Worm (Caenorhabditis elegans) whole organism, L4 larva: ENCODE measurements around the gene jmjd-3.1.

Experiments
- D1046.2 ChIP-seq: fragments of 200-800 bp; sonication (Bioruptor generic); IDR thresholded peaks from 2 replicates; pipeline ENCODE4 v1.3.6; 2022; ENCODE audit warnings: missing genetic modification characterization, missing compliant biosample characterization
- F10B5.3 ChIP-seq: sonication (generic microtip); optimal IDR thresholded peaks from 2 replicates; lab custom pipeline; 2016; ENCODE audit warnings: mild to moderate bottlenecking, missing genetic modification characterization, missing compliant biosample characterization
- F49E8.2 ChIP-seq: sonication (generic microtip); optimal IDR thresholded peaks from 2 replicates; lab custom pipeline; 2016; ENCODE audit warnings: missing compliant biosample characterization, mild to moderate bottlenecking, missing genetic modification characterization, borderline replicate concordance
- T20F7.1 ChIP-seq: fragments of 200-800 bp; sonication (Bioruptor generic); optimal IDR thresholded peaks from 2 replicates; lab custom pipeline; 2018; ENCODE audit warnings: mild to moderate bottlenecking, missing genetic modification characterization, missing compliant biosample characterization
- Y5F2A.4 ChIP-seq: fragments of 200-800 bp; sonication (Bioruptor generic); optimal IDR thresholded peaks from 2 replicates; lab custom pipeline; 2018; ENCODE audit warnings: mild to moderate bottlenecking, missing genetic modification characterization, missing compliant biosample characterization
- ZK337.2 ChIP-seq: fragments of 200-800 bp; sonication (Bioruptor generic); IDR thresholded peaks from 2 replicates; pipeline ENCODE4 v1.3.6; 2022; ENCODE audit warnings: missing genetic modification reagents, missing genetic modification characterization, missing compliant biosample characterization
- aly-2 ChIP-seq: sonication (generic microtip); optimal IDR thresholded peaks from 2 replicates; lab custom pipeline; 2018; ENCODE audit warnings: missing biosample characterization, missing genetic modification characterization
- ama-1 ChIP-seq: fragments of 150-350 bp; optimal IDR thresholded peaks from 2 replicates; lab custom pipeline; 2014; ENCODE audit warnings: inconsistent platforms, mixed read lengths
- attf-4 ChIP-seq: sonication (generic microtip); optimal IDR thresholded peaks from 3 replicates; lab custom pipeline; 2017; ENCODE audit warnings: missing biosample characterization, missing genetic modification characterization
- ceh-20 ChIP-seq: fragments of 200-800 bp; sonication (Bioruptor generic); IDR thresholded peaks from 2 replicates; pipeline ENCODE4 v1.3.6; 2022; ENCODE audit warnings: missing genetic modification reagents, missing genetic modification characterization, missing compliant biosample characterization
- ceh-28 ChIP-seq: fragments of 150-350 bp; optimal IDR thresholded peaks from 2 replicates; lab custom pipeline; 2014; ENCODE audit warnings: missing biosample characterization, missing genetic modification reagents, missing genetic modification characterization
- ceh-32 ChIP-seq: sonication (generic microtip); optimal IDR thresholded peaks from 2 replicates; lab custom pipeline; 2016; ENCODE audit warnings: mild to moderate bottlenecking, missing genetic modification characterization, missing compliant biosample characterization; ENCODE audit not compliant: poor library complexity
- ceh-82 ChIP-seq: sonication (generic microtip); optimal IDR thresholded peaks from 2 replicates; lab custom pipeline; 2017; ENCODE audit warnings: missing biosample characterization, missing genetic modification characterization
- ces-1 ChIP-seq: fragments of 150-350 bp; sonication (generic microtip); optimal IDR thresholded peaks from 4 replicates; lab custom pipeline; 2014; ENCODE audit warnings: missing biosample characterization, missing genetic modification reagents, missing genetic modification characterization
- cey-2 ChIP-seq: sonication (generic microtip); optimal IDR thresholded peaks from 3 replicates; lab custom pipeline; 2017; ENCODE audit warnings: missing genetic modification characterization, mild to moderate bottlenecking, missing compliant biosample characterization, antibody characterized with exemption, borderline replicate concordance; ENCODE audit not compliant: insufficient read depth
- ctbp-1 ChIP-seq: fragments of 200-800 bp; sonication (Bioruptor generic); IDR thresholded peaks from 2 replicates; pipeline ENCODE4 v1.3.6; 2022; ENCODE audit warnings: missing genetic modification reagents, missing genetic modification characterization, missing compliant biosample characterization
- dmd-6 ChIP-seq: fragments of 200-800 bp; sonication (Bioruptor generic); IDR thresholded peaks from 2 replicates; pipeline ENCODE4 v1.3.6; 2022; ENCODE audit warnings: missing genetic modification reagents, missing genetic modification characterization, missing compliant biosample characterization
- dve-1 ChIP-seq: sonication (generic microtip); optimal IDR thresholded peaks from 2 replicates; lab custom pipeline; 2017; ENCODE audit warnings: antibody characterized with exemption, mild to moderate bottlenecking, missing genetic modification characterization, missing compliant biosample characterization; ENCODE audit not compliant: insufficient read depth
- egl-27 ChIP-seq: sonication (generic microtip); optimal IDR thresholded peaks from 3 replicates; lab custom pipeline; 2017; ENCODE audit warnings: missing biosample characterization, missing genetic modification reagents, missing genetic modification characterization
- egl-43 ChIP-seq: fragments of 200-800 bp; sonication (Bioruptor generic); IDR thresholded peaks from 2 replicates; pipeline ENCODE4 v1.3.6; 2022; ENCODE audit warnings: missing genetic modification reagents, missing genetic modification characterization, missing compliant biosample characterization
- hif-1 ChIP-seq, 2 experiments: sonication (generic microtip); optimal IDR thresholded peaks; 2 replicates each; lab custom pipeline; 2016 to 2017; ENCODE audit warnings: missing compliant biosample characterization in 2 of 2, missing genetic modification characterization in 2 of 2, missing genetic modification reagents in 2 of 2, missing genotype in 2 of 2, mild to moderate bottlenecking in 1 of 2
- hlh-11 ChIP-seq: fragments of 200-800 bp; sonication (Bioruptor generic); optimal IDR thresholded peaks from 2 replicates; lab custom pipeline; 2018; ENCODE audit warnings: mild to moderate bottlenecking, missing genetic modification characterization, missing compliant biosample characterization
- hlh-30 ChIP-seq: sonication (generic microtip); optimal IDR thresholded peaks from 2 replicates; lab custom pipeline; 2017; ENCODE audit warnings: antibody characterized with exemption, mild to moderate bottlenecking, missing genetic modification characterization, missing compliant biosample characterization; ENCODE audit not compliant: insufficient read depth
- hmg-1.1 ChIP-seq: fragments of 200-800 bp; sonication (Bioruptor generic); IDR thresholded peaks from 2 replicates; pipeline ENCODE4 v1.3.6; 2022; ENCODE audit warnings: missing genetic modification reagents, missing genetic modification characterization, missing compliant biosample characterization
- jun-1 ChIP-seq: fragments of 150-350 bp; optimal IDR thresholded peaks from 2 replicates; lab custom pipeline; 2014; ENCODE audit warnings: missing biosample characterization, missing genetic modification reagents, missing genetic modification characterization
- lim-7 ChIP-seq: fragments of 200-800 bp; sonication (Bioruptor generic); IDR thresholded peaks from 2 replicates; pipeline ENCODE4 v1.3.6; 2022; ENCODE audit warnings: missing genetic modification characterization, missing compliant biosample characterization
- lin-1 ChIP-seq: fragments of 200-800 bp; sonication (Bioruptor generic); IDR thresholded peaks from 2 replicates; pipeline ENCODE4 v1.3.6; 2022; ENCODE audit warnings: missing genetic modification reagents, missing genetic modification characterization, missing compliant biosample characterization
- lin-13 ChIP-seq: fragments of 150-350 bp; optimal IDR thresholded peaks from 2 replicates; lab custom pipeline; 2014; ENCODE audit warnings: missing biosample characterization, missing genetic modification reagents, missing genetic modification characterization
- lin-38 ChIP-seq: fragments of 200-800 bp; sonication (Bioruptor generic); IDR thresholded peaks from 2 replicates; pipeline ENCODE4 v1.3.6; 2022; ENCODE audit warnings: missing genetic modification reagents, missing genetic modification characterization, missing compliant biosample characterization
- lir-3 ChIP-seq: sonication (generic microtip); optimal IDR thresholded peaks from 2 replicates; lab custom pipeline; 2016; ENCODE audit warnings: mild to moderate bottlenecking, missing genetic modification characterization, missing compliant biosample characterization
- madf-5 ChIP-seq, 2 experiments: fragments of 200-800 bp; sonication (Bioruptor generic); IDR thresholded peaks; 2 replicates each; pipeline ENCODE4 v1.3.6; 2022; ENCODE audit warnings: missing compliant biosample characterization in 2 of 2, missing genetic modification characterization in 2 of 2
- mdt-29 ChIP-seq: fragments of 200-800 bp; sonication (Bioruptor generic); IDR thresholded peaks from 2 replicates; pipeline ENCODE4 v1.3.6; 2022; ENCODE audit warnings: missing genetic modification reagents, missing genetic modification characterization, missing compliant biosample characterization
- mes-2 ChIP-seq: sonication (generic microtip); optimal IDR thresholded peaks from 2 replicates; lab custom pipeline; 2016; ENCODE audit warnings: missing genotype, mild to moderate bottlenecking, missing genetic modification characterization, missing compliant biosample characterization; ENCODE audit not compliant: poor library complexity, severe bottlenecking
- mxl-3 ChIP-seq: fragments of 200-800 bp; sonication (Bioruptor generic); optimal IDR thresholded peaks from 2 replicates; lab custom pipeline; 2018; ENCODE audit warnings: mild to moderate bottlenecking, missing genetic modification characterization, missing compliant biosample characterization
- nhr-11 ChIP-seq: fragments of 150-350 bp; optimal IDR thresholded peaks from 2 replicates; lab custom pipeline; 2014; ENCODE audit warnings: missing biosample characterization, missing genetic modification characterization
- nhr-111 ChIP-seq: fragments of 200-800 bp; sonication (Bioruptor generic); optimal IDR thresholded peaks from 2 replicates; lab custom pipeline; 2018; ENCODE audit warnings: mild to moderate bottlenecking, missing genetic modification characterization, missing compliant biosample characterization
- nhr-237 ChIP-seq: sonication (generic microtip); optimal IDR thresholded peaks from 2 replicates; lab custom pipeline; 2017; ENCODE audit warnings: missing biosample characterization, missing genetic modification characterization
- nhr-25 ChIP-seq: sonication (generic microtip); optimal IDR thresholded peaks from 2 replicates; lab custom pipeline; 2017; ENCODE audit warnings: missing genetic modification characterization, mild to moderate bottlenecking, missing compliant biosample characterization, antibody characterized with exemption, moderate library complexity, borderline replicate concordance; ENCODE audit not compliant: insufficient read depth
- nhr-28 ChIP-seq: fragments of 150-350 bp; optimal IDR thresholded peaks from 2 replicates; lab custom pipeline; 2014; ENCODE audit warnings: missing biosample characterization, missing genetic modification characterization
- nhr-41 ChIP-seq: fragments of 200-800 bp; sonication (Bioruptor generic); IDR thresholded peaks from 2 replicates; pipeline ENCODE4 v1.3.6; 2022; ENCODE audit warnings: missing genetic modification reagents, missing genetic modification characterization, missing compliant biosample characterization
- nhr-76 ChIP-seq: fragments of 150-350 bp; optimal IDR thresholded peaks from 2 replicates; lab custom pipeline; 2014; ENCODE audit warnings: missing biosample characterization, missing genetic modification characterization
- rbr-2 ChIP-seq: sonication (generic microtip); optimal IDR thresholded peaks from 2 replicates; lab custom pipeline; 2016; ENCODE audit warnings: missing genotype, missing genetic modification characterization, missing compliant biosample characterization
- skn-1 ChIP-seq: fragments of 150-350 bp; optimal IDR thresholded peaks from 2 replicates; lab custom pipeline; 2014; ENCODE audit warnings: missing biosample characterization, missing genetic modification characterization
- spr-1 ChIP-seq: sonication (generic microtip); optimal IDR thresholded peaks from 2 replicates; lab custom pipeline; 2016; ENCODE audit warnings: mild to moderate bottlenecking, missing genetic modification characterization, missing compliant biosample characterization
- spr-3 ChIP-seq: fragments of 200-800 bp; sonication (Bioruptor generic); optimal IDR thresholded peaks from 2 replicates; lab custom pipeline; 2018; ENCODE audit warnings: mild to moderate bottlenecking, missing genetic modification characterization, missing compliant biosample characterization
- unc-62 ChIP-seq, 3 experiments: fragments of 150-350 bp in 1 of 3; sonication (generic microtip); optimal IDR thresholded peaks in 2 of 3; peaks in 1 of 3; 1 replicate in 1 of 3; 2 replicates in 2 of 3; lab custom pipeline; 2014 to 2017; ENCODE audit warnings: missing biosample characterization in 3 of 3, missing genetic modification characterization in 3 of 3, missing genetic modification reagents in 3 of 3, missing genotype in 1 of 3
- vab-7 ChIP-seq: fragments of 200-800 bp; sonication (Bioruptor generic); IDR thresholded peaks from 2 replicates; pipeline ENCODE4 v1.3.6; 2022; ENCODE audit warnings: missing genetic modification reagents, missing genetic modification characterization, missing compliant biosample characterization
- zag-1 ChIP-seq: fragments of 150-350 bp; optimal IDR thresholded peaks from 2 replicates; lab custom pipeline; 2014; ENCODE audit warnings: missing biosample characterization, missing genetic modification characterization
- zfp-2 ChIP-seq: sonication (generic microtip); optimal IDR thresholded peaks from 2 replicates; lab custom pipeline; 2016; ENCODE audit warnings: mild to moderate bottlenecking, missing genetic modification characterization, missing compliant biosample characterization
- zip-2 ChIP-seq: fragments of 150-350 bp; optimal IDR thresholded peaks from 2 replicates; lab custom pipeline; 2014; ENCODE audit warnings: missing biosample characterization, missing genetic modification characterization

Gene jmjd-3.1

DNA sequence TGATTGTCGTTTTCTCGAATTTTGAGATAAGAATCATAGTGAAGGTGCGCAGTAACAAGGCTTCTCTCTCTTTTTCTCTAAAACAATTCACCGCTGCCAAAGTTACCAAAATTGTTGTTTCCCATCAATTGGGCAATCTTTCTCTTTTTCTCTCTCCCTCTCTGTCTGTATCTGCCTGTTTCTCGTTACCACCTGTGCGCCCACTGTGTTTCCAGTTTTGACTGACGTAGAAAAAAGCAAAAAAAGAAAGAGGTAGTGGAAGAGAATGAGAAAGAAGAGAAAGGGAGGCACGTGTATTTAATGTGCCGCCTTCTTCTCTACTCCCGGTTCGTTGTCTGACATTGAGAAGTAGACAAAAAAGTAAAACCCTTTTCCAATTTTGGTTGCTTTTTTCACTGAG is 20.7 kb upstream of the jmjd-3.1 start:
- TF ChIP-seq nhr-237 (tag; lab: Kevin White, UChicago) (no peak), ceh-28 (tag; lab: Kevin White, UChicago) (no peak), spr-3 (GFP tag; lab: Kevin White, UChicago) (no peak), ZK337.2 (GFP tag; lab: Robert Waterston, UW) (no peak), egl-27 (tag; lab: Kevin White, UChicago) (no peak), vab-7 (GFP tag; lab: Robert Waterston, UW) (no peak), dmd-6 (GFP tag; lab: Robert Waterston, UW) (peak; percentile 90), lin-1 (GFP tag; lab: Robert Waterston, UW) (0 out of 2 replicates have a peak, but pooled peaks have one; percentile 18), egl-43 (GFP tag; lab: Robert Waterston, UW) (no peak), nhr-41 (no peak), F49E8.2 (tag; lab: Kevin White, UChicago) (no peak), cey-2 (tag; lab: Kevin White, UChicago) (peak; percentile 65), F10B5.3 (no peak), zip-2 (no peak), T20F7.1 (GFP tag; lab: Kevin White, UChicago) (peak; percentile 36), nhr-11 (peak; percentile 33), mes-2 (tag; lab: Kevin White, UChicago) (peak; percentile 57), nhr-28 (tag; lab: Kevin White, UChicago) (peak; percentile 92), skn-1 (tag; lab: Kevin White, UChicago) (no peak), ceh-20 (GFP tag; lab: Robert Waterston, UW) (0 out of 2 replicates have a peak, but pooled peaks have one; percentile 31), attf-4 (tag; lab: Kevin White, UChicago) (no peak), unc-62 (GFP tag; optimal IDR thresholded peaks at IDR 0.05 in 1 of 2; lab: Kevin White, UChicago) (no peak), unc-62 (tag; optimal IDR thresholded peaks at IDR 0.05; lab: Kevin White, UChicago) (no peak), hmg-1.1 (peak; percentile 47; the same call in 1 of the 2 replicates), Y5F2A.4 (GFP tag; lab: Kevin White, UChicago) (no peak), lir-3 (no peak), hlh-11 (peak; percentile 94), zag-1 (tag; lab: Kevin White, UChicago) (no peak), nhr-111 (GFP tag; lab: Kevin White, UChicago) (no peak), hif-1 (tag; optimal IDR thresholded peaks at IDR 0.05; lab: Kevin White, UChicago) (peak in 1 of 2 experiments; percentile 72), lim-7 (GFP tag; lab: Robert Waterston, UW) (no peak), madf-5 (GFP tag; IDR thresholded peaks at IDR 0.05; lab: Robert Waterston, UW) (no peak), ces-1 (GFP tag; lab: Kevin White, UChicago) (no peak), ceh-32 (tag; lab: Kevin White, UChicago) (no peak), mxl-3 (GFP tag; lab: Kevin White, UChicago) (peak; percentile 97), D1046.2 (GFP tag; lab: Robert Waterston, UW) (no peak), ama-1 (no peak), dve-1 (tag; lab: Kevin White, UChicago) (peak; percentile 87), hlh-30 (tag; lab: Kevin White, UChicago) (peak; percentile 84), spr-1 (tag; lab: Kevin White, UChicago) (peak; percentile 21), aly-2 (tag; lab: Kevin White, UChicago) (no peak), mdt-29 (no peak), nhr-25 (no peak), zfp-2 (tag; lab: Kevin White, UChicago) (no peak), lin-13 (no peak), ctbp-1 (GFP tag; lab: Robert Waterston, UW) (no peak), nhr-76 (peak; percentile 3), ceh-82 (tag; lab: Kevin White, UChicago) (no peak), jun-1 (tag; lab: Kevin White, UChicago) (no peak), lin-38 (GFP tag; lab: Robert Waterston, UW) (peak; percentile 23; the same call in 1 of the 2 replicates), rbr-2 (tag; lab: Kevin White, UChicago) (peak; percentile 31)
